Worm (Caenorhabditis elegans) whole organism, L4 larva: ENCODE results near the gene C18B2.4.

Experiments
- D1046.2 ChIP-seq: fragments of 200-800 bp; sonication (Bioruptor generic); IDR thresholded peaks from 2 replicates; pipeline ENCODE4 v1.3.6; 2022; ENCODE audit warnings: missing genetic modification characterization, missing compliant biosample characterization
- F44E2.7 ChIP-seq: fragments of 200-800 bp; sonication (Bioruptor generic); IDR thresholded peaks from 2 replicates; pipeline ENCODE4 v2.1.2; 2022; ENCODE audit warnings: missing genetic modification characterization, missing compliant biosample characterization
- F49E8.2 ChIP-seq: sonication (generic microtip); optimal IDR thresholded peaks from 2 replicates; lab custom pipeline; 2016; ENCODE audit warnings: missing compliant biosample characterization, mild to moderate bottlenecking, missing genetic modification characterization, borderline replicate concordance
- R02D3.7 ChIP-seq: fragments of 150-350 bp; sonication (generic microtip); optimal IDR thresholded peaks from 3 replicates; lab custom pipeline; 2014; ENCODE audit warnings: missing biosample characterization, missing genetic modification characterization
- aha-1 ChIP-seq: fragments of 150-350 bp; peaks from one replicate; lab custom pipeline; 2014; ENCODE audit warnings: missing biosample characterization, missing genetic modification characterization
- ceh-20 ChIP-seq: fragments of 200-800 bp; sonication (Bioruptor generic); IDR thresholded peaks from 2 replicates; pipeline ENCODE4 v1.3.6; 2022; ENCODE audit warnings: missing genetic modification reagents, missing genetic modification characterization, missing compliant biosample characterization
- ceh-32 ChIP-seq: sonication (generic microtip); optimal IDR thresholded peaks from 2 replicates; lab custom pipeline; 2016; ENCODE audit warnings: mild to moderate bottlenecking, missing genetic modification characterization, missing compliant biosample characterization; ENCODE audit not compliant: poor library complexity
- ceh-82 ChIP-seq: sonication (generic microtip); optimal IDR thresholded peaks from 2 replicates; lab custom pipeline; 2017; ENCODE audit warnings: missing biosample characterization, missing genetic modification characterization
- ces-1 ChIP-seq: fragments of 150-350 bp; sonication (generic microtip); optimal IDR thresholded peaks from 4 replicates; lab custom pipeline; 2014; ENCODE audit warnings: missing biosample characterization, missing genetic modification reagents, missing genetic modification characterization
- ctbp-1 ChIP-seq: fragments of 200-800 bp; sonication (Bioruptor generic); IDR thresholded peaks from 2 replicates; pipeline ENCODE4 v1.3.6; 2022; ENCODE audit warnings: missing genetic modification reagents, missing genetic modification characterization, missing compliant biosample characterization
- daf-12 ChIP-seq: fragments of 150-350 bp; optimal IDR thresholded peaks from 2 replicates; lab custom pipeline; 2014; ENCODE audit warnings: missing biosample characterization, missing genetic modification reagents, missing genetic modification characterization
- daf-16 ChIP-seq, 3 experiments: sonication (generic microtip); optimal IDR thresholded peaks; 2 replicates each; lab custom pipeline; 2016 to 2017; ENCODE audit warnings: missing genetic modification characterization in 3 of 3, missing genetic modification reagents in 3 of 3, mild to moderate bottlenecking in 2 of 3, missing compliant biosample characterization in 2 of 3, missing biosample characterization in 1 of 3, moderate library complexity in 1 of 3
- daf-8 ChIP-seq: fragments of 200-800 bp; sonication (Bioruptor generic); IDR thresholded peaks from 2 replicates; pipeline ENCODE4 v1.3.6; 2022; ENCODE audit warnings: missing genetic modification characterization, missing compliant biosample characterization
- dmd-9 ChIP-seq: fragments of 200-800 bp; sonication (Bioruptor generic); IDR thresholded peaks from 2 replicates; pipeline ENCODE4 v1.3.6; 2022; ENCODE audit warnings: missing genetic modification reagents, missing genetic modification characterization, missing compliant biosample characterization
- dpl-1 ChIP-seq: fragments of 150-350 bp; optimal IDR thresholded peaks from 2 replicates; lab custom pipeline; 2014; ENCODE audit warnings: missing biosample characterization, missing genetic modification reagents, missing genetic modification characterization
- fkh-10 ChIP-seq: fragments of 150-350 bp; optimal IDR thresholded peaks from 2 replicates; lab custom pipeline; 2014; ENCODE audit warnings: missing biosample characterization, missing genetic modification reagents, missing genetic modification characterization
- gei-8 ChIP-seq: fragments of 200-800 bp; sonication (Bioruptor generic); optimal IDR thresholded peaks from 2 replicates; lab custom pipeline; 2018; ENCODE audit warnings: mild to moderate bottlenecking, missing genetic modification characterization, missing compliant biosample characterization
- hlh-11 ChIP-seq: fragments of 200-800 bp; sonication (Bioruptor generic); optimal IDR thresholded peaks from 2 replicates; lab custom pipeline; 2018; ENCODE audit warnings: mild to moderate bottlenecking, missing genetic modification characterization, missing compliant biosample characterization
- hmg-1.1 ChIP-seq: fragments of 200-800 bp; sonication (Bioruptor generic); IDR thresholded peaks from 2 replicates; pipeline ENCODE4 v1.3.6; 2022; ENCODE audit warnings: missing genetic modification reagents, missing genetic modification characterization, missing compliant biosample characterization
- lin-1 ChIP-seq: fragments of 200-800 bp; sonication (Bioruptor generic); IDR thresholded peaks from 2 replicates; pipeline ENCODE4 v1.3.6; 2022; ENCODE audit warnings: missing genetic modification reagents, missing genetic modification characterization, missing compliant biosample characterization
- lin-39 ChIP-seq: fragments of 150-350 bp; optimal IDR thresholded peaks from 2 replicates; lab custom pipeline; 2014; ENCODE audit warnings: missing biosample characterization, missing genetic modification reagents, missing genetic modification characterization
- mep-1 ChIP-seq: fragments of 150-350 bp; sonication (generic microtip); optimal IDR thresholded peaks from 3 replicates; lab custom pipeline; 2014; ENCODE audit warnings: missing biosample characterization, missing genetic modification characterization
- mxl-3 ChIP-seq: fragments of 200-800 bp; sonication (Bioruptor generic); optimal IDR thresholded peaks from 2 replicates; lab custom pipeline; 2018; ENCODE audit warnings: mild to moderate bottlenecking, missing genetic modification characterization, missing compliant biosample characterization
- nhr-11 ChIP-seq: fragments of 150-350 bp; optimal IDR thresholded peaks from 2 replicates; lab custom pipeline; 2014; ENCODE audit warnings: missing biosample characterization, missing genetic modification characterization
- nhr-25 ChIP-seq: sonication (generic microtip); optimal IDR thresholded peaks from 2 replicates; lab custom pipeline; 2017; ENCODE audit warnings: missing genetic modification characterization, mild to moderate bottlenecking, missing compliant biosample characterization, antibody characterized with exemption, moderate library complexity, borderline replicate concordance; ENCODE audit not compliant: insufficient read depth
- nhr-6 ChIP-seq: fragments of 150-350 bp; optimal IDR thresholded peaks from 2 replicates; lab custom pipeline; 2014; ENCODE audit warnings: missing biosample characterization, missing genetic modification characterization
- nhr-77 ChIP-seq: fragments of 150-350 bp; optimal IDR thresholded peaks from 2 replicates; lab custom pipeline; 2014; ENCODE audit warnings: missing biosample characterization, missing genetic modification characterization
- rbr-2 ChIP-seq: sonication (generic microtip); optimal IDR thresholded peaks from 2 replicates; lab custom pipeline; 2016; ENCODE audit warnings: missing genotype, missing genetic modification characterization, missing compliant biosample characterization
- sdz-12 ChIP-seq: fragments of 200-800 bp; sonication (Bioruptor generic); optimal IDR thresholded peaks from 2 replicates; lab custom pipeline; 2018; ENCODE audit warnings: mild to moderate bottlenecking, missing genetic modification characterization, missing compliant biosample characterization
- snpc-1.2 ChIP-seq: fragments of 200-800 bp; sonication (Bioruptor generic); IDR thresholded peaks from 2 replicates; pipeline ENCODE4 v1.3.6; 2022; ENCODE audit warnings: missing genetic modification reagents, missing genetic modification characterization, missing compliant biosample characterization
- spr-3 ChIP-seq: fragments of 200-800 bp; sonication (Bioruptor generic); optimal IDR thresholded peaks from 2 replicates; lab custom pipeline; 2018; ENCODE audit warnings: mild to moderate bottlenecking, missing genetic modification characterization, missing compliant biosample characterization
- tra-1 ChIP-seq: fragments of 200-800 bp; sonication (Bioruptor generic); IDR thresholded peaks from 2 replicates; pipeline ENCODE4 v1.3.6; 2022; ENCODE audit warnings: missing genetic modification reagents, missing genetic modification characterization, missing compliant biosample characterization
- unc-130 ChIP-seq: sonication (generic microtip); optimal IDR thresholded peaks from 2 replicates; lab custom pipeline; 2016; ENCODE audit warnings: missing genetic modification reagents, missing genetic modification characterization, missing compliant biosample characterization
- unc-39 ChIP-seq: sonication (generic microtip); optimal IDR thresholded peaks from 2 replicates; lab custom pipeline; 2017; ENCODE audit warnings: missing biosample characterization, missing genetic modification characterization
- unc-62 ChIP-seq, 3 experiments: fragments of 150-350 bp in 1 of 3; sonication (generic microtip); optimal IDR thresholded peaks in 2 of 3; peaks in 1 of 3; 1 replicate in 1 of 3; 2 replicates in 2 of 3; lab custom pipeline; 2014 to 2017; ENCODE audit warnings: missing biosample characterization in 3 of 3, missing genetic modification characterization in 3 of 3, missing genetic modification reagents in 3 of 3, missing genotype in 1 of 3
- zfp-2 ChIP-seq: sonication (generic microtip); optimal IDR thresholded peaks from 2 replicates; lab custom pipeline; 2016; ENCODE audit warnings: mild to moderate bottlenecking, missing genetic modification characterization, missing compliant biosample characterization
- zip-11 ChIP-seq: fragments of 200-800 bp; sonication (Bioruptor generic); IDR thresholded peaks from 2 replicates; pipeline ENCODE4 v1.3.6; 2022; ENCODE audit warnings: missing genetic modification characterization, missing compliant biosample characterization
- zip-2 ChIP-seq: fragments of 150-350 bp; optimal IDR thresholded peaks from 2 replicates; lab custom pipeline; 2014; ENCODE audit warnings: missing biosample characterization, missing genetic modification characterization
- ztf-7 ChIP-seq: fragments of 150-350 bp; optimal IDR thresholded peaks from 2 replicates; lab custom pipeline; 2014; ENCODE audit warnings: missing biosample characterization, missing genetic modification characterization

Gene C18B2.4

ce11 chrX:3650100-3650809 is 44.7 kb upstream of the C18B2.4 start, which contains the start of the genes sax-1 and R11G1.2 (continued):
- no peak for TF ChIP-seq lin-39 (tag; lab: Kevin White, UChicago)
- no peak for TF ChIP-seq ces-1
- peak; percentile 14 for TF ChIP-seq dpl-1 (GFP tag; lab: Kevin White, UChicago)
- peak; percentile 34 for TF ChIP-seq nhr-6
- TF ChIP-seq daf-8 (GFP tag; lab: Robert Waterston, UW) = no peak
- TF ChIP-seq snpc-1.2 (GFP tag; lab: Robert Waterston, UW) = no peak
- no peak for TF ChIP-seq dmd-9 (GFP tag; lab: Robert Waterston, UW)
- no peak for TF ChIP-seq fkh-10 (GFP tag; lab: Kevin White, UChicago)
- no peak for TF ChIP-seq ceh-20 (GFP tag; lab: Robert Waterston, UW)
- TF ChIP-seq rbr-2 (tag; lab: Kevin White, UChicago) = peak; percentile 64
- TF ChIP-seq, all 104 proteins: peak for 21

ce11 chrX:3645924-3646323 is 40.4 kb upstream of the C18B2.4 start:
- TF ChIP-seq daf-16 (GFP tag; optimal IDR thresholded peaks at IDR 0.05; lab: Kevin White, UChicago) (peak in 1 of 2 experiments; percentile 69), daf-16 (tag; optimal IDR thresholded peaks at IDR 0.05; lab: Kevin White, UChicago) (no peak), zip-11 (GFP tag; lab: Robert Waterston, UW) (no peak), tra-1 (GFP tag; lab: Robert Waterston, UW) (no peak), nhr-25 (tag; lab: Kevin White, UChicago) (no peak), mep-1 (tag; lab: Kevin White, UChicago) (no peak), hlh-11 (tag; lab: Kevin White, UChicago) (peak; percentile 19)

ce11 chrX:3644796-3645195 is 39.3 kb upstream of the C18B2.4 start, which contains the start of gene tmem-24:
Gene tmem-24, minus strand, starts transcription at chrX:3644896.
- TF ChIP-seq zip-2 (no peak), ztf-7 (tag; lab: Kevin White, UChicago) (no peak), unc-62 (GFP tag; optimal IDR thresholded peaks at IDR 0.05 in 1 of 2; lab: Kevin White, UChicago) (peak in 1 of 2 experiments; percentile 11), unc-62 (tag; optimal IDR thresholded peaks at IDR 0.05; lab: Kevin White, UChicago) (no peak), mep-1 (tag; lab: Kevin White, UChicago) (no peak)

ce11 chrX:3634782-3635181 is 29.2 kb upstream of the C18B2.4 start:
- TF ChIP-seq sdz-12 (GFP tag; lab: Kevin White, UChicago) (no peak), spr-3 (GFP tag; lab: Kevin White, UChicago) (no peak), nhr-11 (tag; lab: Kevin White, UChicago) (no peak), hlh-11 (tag; lab: Kevin White, UChicago) (no peak)
- TF ChIP-seq, all 104 proteins: peak for 0

ce11 chrX:3633654-3634053 is 28.1 kb upstream of the C18B2.4 start, which contains the start of gene gst-11:
Gene gst-11, minus strand, starts transcription at chrX:3633754.
- TF ChIP-seq F44E2.7 (GFP tag; lab: Robert Waterston, UW) (no peak), unc-62 (GFP tag; optimal IDR thresholded peaks at IDR 0.05 in 1 of 2; lab: Kevin White, UChicago) (peak in 1 of 2 experiments; percentile 2), unc-62 (tag; optimal IDR thresholded peaks at IDR 0.05; lab: Kevin White, UChicago) (no peak)

ce11 chrX:3631550-3631949 is 26.0 kb upstream of the C18B2.4 start:
- TF ChIP-seq ztf-7 (tag; lab: Kevin White, UChicago) (no peak), nhr-77 (no peak), lin-1 (GFP tag; lab: Robert Waterston, UW) (no peak), F49E8.2 (no peak), gei-8 (no peak), lin-39 (tag; lab: Kevin White, UChicago) (no peak), aha-1 (tag; lab: Kevin White, UChicago) (no peak), ceh-20 (GFP tag; lab: Robert Waterston, UW) (no peak), mxl-3 (no peak), zfp-2 (no peak), ceh-82 (tag; lab: Kevin White, UChicago) (no peak), daf-12 (no peak), unc-39 (tag; lab: Kevin White, UChicago) (no peak), hmg-1.1 (GFP tag; lab: Robert Waterston, UW) (no peak), dmd-9 (GFP tag; lab: Robert Waterston, UW) (no peak), R02D3.7 (tag; lab: Kevin White, UChicago) (no peak), ctbp-1 (GFP tag; lab: Robert Waterston, UW) (no peak), D1046.2 (GFP tag; lab: Robert Waterston, UW) (peak; percentile 79; the same call in 1 of the 2 replicates), ceh-32 (tag; lab: Kevin White, UChicago) (no peak), mep-1 (tag; lab: Kevin White, UChicago) (no peak), unc-130 (GFP tag; lab: Kevin White, UChicago) (no peak)
